Worm (Caenorhabditis elegans) whole organism, late embryonic: ENCODE data around the gene C25A6.1.

Experiments
- C08G9.2 ChIP-seq: sonication (generic microtip); optimal IDR thresholded peaks from 2 replicates; lab custom pipeline; 2016; ENCODE audit warnings: mild to moderate bottlenecking, missing genetic modification characterization, moderate library complexity, missing compliant biosample characterization
- T23F11.4 ChIP-seq: fragments of 200-800 bp; sonication (Bioruptor generic); optimal IDR thresholded peaks from 2 replicates; lab custom pipeline; 2018; ENCODE audit warnings: mild to moderate bottlenecking, missing genetic modification characterization, missing compliant biosample characterization
- Y22D7AL.16 ChIP-seq: sonication (generic microtip); optimal IDR thresholded peaks from 2 replicates; lab custom pipeline; 2016; ENCODE audit warnings: missing genetic modification characterization, missing compliant biosample characterization
- ahr-1 ChIP-seq: sonication (generic microtip); optimal IDR thresholded peaks from 2 replicates; lab custom pipeline; 2016; ENCODE audit warnings: missing genetic modification characterization, missing compliant biosample characterization
- ceh-14 ChIP-seq: sonication (generic microtip); optimal IDR thresholded peaks from 2 replicates; lab custom pipeline; 2016; ENCODE audit warnings: missing genotype, missing genetic modification characterization, missing compliant biosample characterization
- ceh-34 ChIP-seq: sonication (generic microtip); optimal IDR thresholded peaks from 2 replicates; lab custom pipeline; 2016; ENCODE audit warnings: mild to moderate bottlenecking, missing genetic modification characterization, missing compliant biosample characterization
- ceh-45 ChIP-seq: fragments of 200-800 bp; sonication (Bioruptor generic); IDR thresholded peaks from 2 replicates; pipeline ENCODE4 v1.3.6; 2022; ENCODE audit warnings: missing genetic modification reagents, missing genetic modification characterization, missing compliant biosample characterization
- dve-1 ChIP-seq: sonication (generic microtip); optimal IDR thresholded peaks from 2 replicates; lab custom pipeline; 2017; ENCODE audit warnings: antibody characterized with exemption, mild to moderate bottlenecking, missing genetic modification characterization, missing compliant biosample characterization
- elt-2 ChIP-seq: sonication (generic microtip); optimal IDR thresholded peaks from 2 replicates; lab custom pipeline; 2016; ENCODE audit warnings: missing genetic modification reagents, missing genetic modification characterization, missing compliant biosample characterization
- fax-1 ChIP-seq: sonication (generic microtip); optimal IDR thresholded peaks from 2 replicates; lab custom pipeline; 2016; ENCODE audit warnings: missing genotype, missing genetic modification characterization, missing compliant biosample characterization
- fkh-6 ChIP-seq: sonication (generic microtip); optimal IDR thresholded peaks from 2 replicates; lab custom pipeline; 2016; ENCODE audit warnings: missing genetic modification characterization, missing compliant biosample characterization
- hlh-13 ChIP-seq: fragments of 200-800 bp; sonication (Bioruptor generic); optimal IDR thresholded peaks from 2 replicates; lab custom pipeline; 2018; ENCODE audit warnings: mild to moderate bottlenecking, missing genetic modification characterization, missing compliant biosample characterization
- lin-11 ChIP-seq: fragments of 200-800 bp; sonication (Bioruptor generic); optimal IDR thresholded peaks from 2 replicates; lab custom pipeline; 2018; ENCODE audit warnings: mild to moderate bottlenecking, missing genetic modification characterization, missing compliant biosample characterization
- madf-2 ChIP-seq: sonication (generic microtip); optimal IDR thresholded peaks from 2 replicates; lab custom pipeline; 2017; ENCODE audit warnings: missing genetic modification characterization, missing compliant biosample characterization
- mec-3 ChIP-seq: sonication (generic microtip); optimal IDR thresholded peaks from 2 replicates; lab custom pipeline; 2016; ENCODE audit warnings: borderline replicate concordance, missing genetic modification characterization, missing compliant biosample characterization
- nhr-11 ChIP-seq: fragments of 150-350 bp; optimal IDR thresholded peaks from 2 replicates; lab custom pipeline; 2014; ENCODE audit warnings: missing biosample characterization, missing genetic modification characterization
- nhr-232 ChIP-seq: sonication (generic microtip); optimal IDR thresholded peaks from 2 replicates; lab custom pipeline; 2016; ENCODE audit warnings: missing genetic modification characterization, missing compliant biosample characterization
- npax-4 ChIP-seq: sonication (generic microtip); optimal IDR thresholded peaks from 2 replicates; lab custom pipeline; 2016; ENCODE audit warnings: missing genetic modification characterization, missing compliant biosample characterization
- pax-1 ChIP-seq: fragments of 150-350 bp; optimal IDR thresholded peaks from 2 replicates; lab custom pipeline; 2014; ENCODE audit warnings: missing biosample characterization, missing genetic modification characterization
- pha-4 ChIP-seq: fragments of 150-350 bp; optimal IDR thresholded peaks from 2 replicates; lab custom pipeline; 2018; ENCODE audit warnings: missing biosample characterization, missing genetic modification reagents, missing genetic modification characterization
- pros-1 ChIP-seq: fragments of 150-350 bp; optimal IDR thresholded peaks from 2 replicates; lab custom pipeline; 2014; ENCODE audit warnings: missing biosample characterization, missing genetic modification reagents, missing genetic modification characterization
- ref-2 ChIP-seq: sonication (generic microtip); optimal IDR thresholded peaks from 2 replicates; lab custom pipeline; 2016; ENCODE audit warnings: missing genetic modification characterization, missing compliant biosample characterization
- rnt-1 ChIP-seq: sonication (generic microtip); optimal IDR thresholded peaks from 2 replicates; lab custom pipeline; 2016; ENCODE audit warnings: missing genetic modification characterization, missing compliant biosample characterization
- sdc-2 ChIP-seq: sonication (generic microtip); optimal IDR thresholded peaks from 2 replicates; lab custom pipeline; 2016; ENCODE audit warnings: missing genotype, missing genetic modification characterization, missing compliant biosample characterization
- sox-4 ChIP-seq: sonication (generic microtip); optimal IDR thresholded peaks from 2 replicates; lab custom pipeline; 2017; ENCODE audit warnings: mild to moderate bottlenecking, missing genetic modification characterization, inconsistent platforms, missing compliant biosample characterization
- ttx-3 ChIP-seq: sonication (generic microtip); optimal IDR thresholded peaks from 2 replicates; lab custom pipeline; 2016; ENCODE audit warnings: missing genetic modification reagents, missing genetic modification characterization, missing compliant biosample characterization
- unc-3 ChIP-seq, 2 experiments: fragments of 200-800 bp in 1 of 2; sonication (Bioruptor generic) in 1 of 2; sonication (generic microtip) in 1 of 2; conservative IDR thresholded peaks in 1 of 2; optimal IDR thresholded peaks in 1 of 2; 2 replicates each; pipeline versions ENCODE4 v1.3.6 to Lab custom; 2016 to 2022; ENCODE audit warnings: missing compliant biosample characterization in 2 of 2, missing genetic modification characterization in 2 of 2, missing genetic modification reagents in 1 of 2
- unc-42 ChIP-seq: sonication (generic microtip); optimal IDR thresholded peaks from 2 replicates; lab custom pipeline; 2016; ENCODE audit warnings: missing genotype, missing genetic modification characterization, missing compliant biosample characterization
- unc-55 ChIP-seq: sonication (generic microtip); optimal IDR thresholded peaks from 2 replicates; lab custom pipeline; 2017; ENCODE audit warnings: missing biosample characterization, missing genetic modification reagents, missing genetic modification characterization
- unc-86 ChIP-seq: sonication (generic microtip); optimal IDR thresholded peaks from 2 replicates; lab custom pipeline; 2016; ENCODE audit warnings: missing genetic modification characterization, missing compliant biosample characterization
- zip-5 ChIP-seq: sonication (generic microtip); optimal IDR thresholded peaks from 2 replicates; lab custom pipeline; 2016; ENCODE audit warnings: missing genetic modification characterization, missing compliant biosample characterization

Gene C25A6.1

ce11 chrV:5392993-5393628 is 15.2 kb upstream of the C25A6.1 start, which contains the start of gene C35A11.4:
C35A11.4 (minus strand) TSS chrV:5393148.
- TF ChIP-seq unc-86 (no peak), elt-2 (peak; percentile 43)

- peak; percentile 26 for TF ChIP-seq unc-42 (tag; lab: Kevin White, UChicago)
- TF ChIP-seq pros-1, result no peak
- TF ChIP-seq unc-3 (GFP tag; conservative IDR thresholded peaks at IDR 0.05; lab: Robert Waterston, UW), result peak; percentile 83
- TF ChIP-seq unc-3 (tag; optimal IDR thresholded peaks at IDR 0.05; lab: Kevin White, UChicago), result peak; percentile 84
Observed at ce11 chrV:5403938-5404337, 4.4 kb upstream of the C25A6.1 start.

ce11 chrV:5405053-5405452 is 3.3 kb upstream of the C25A6.1 start, which contains the start of gene dmsr-7:
dmsr-7 (plus strand) TSS chrV:5405353.
- TF ChIP-seq pax-1 (tag; lab: Kevin White, UChicago), result no peak
- TF ChIP-seq npax-4 (tag; lab: Kevin White, UChicago), result no peak
- no peak for TF ChIP-seq mec-3
- TF ChIP-seq ttx-3 (tag; lab: Kevin White, UChicago), result no peak
- no peak for TF ChIP-seq fkh-6 (tag; lab: Kevin White, UChicago)
- TF ChIP-seq C08G9.2 (tag; lab: Kevin White, UChicago), result no peak
- TF ChIP-seq, all 69 proteins: peak for 0

- no peak for TF ChIP-seq pha-4 (tag; lab: Kevin White, UChicago)
- TF ChIP-seq ahr-1 (tag; lab: Kevin White, UChicago), result no peak
- no peak for TF ChIP-seq nhr-232
- TF ChIP-seq unc-55, result peak; percentile 94
Observed at ce11 chrV:5408921-5409320, 598 bp downstream of the C25A6.1 start.

- TF ChIP-seq hlh-13 (no peak), ceh-14 (no peak), sdc-2 (tag; lab: Kevin White, UChicago) (no peak), zip-5 (tag; lab: Kevin White, UChicago) (no peak), ttx-3 (tag; lab: Kevin White, UChicago) (no peak), unc-42 (tag; lab: Kevin White, UChicago) (no peak), Y22D7AL.16 (tag; lab: Kevin White, UChicago) (no peak), unc-3 (GFP tag; conservative IDR thresholded peaks at IDR 0.05; lab: Robert Waterston, UW) (no peak), unc-3 (tag; optimal IDR thresholded peaks at IDR 0.05; lab: Kevin White, UChicago) (no peak), unc-55 (no peak)
Observed at ce11 chrV:5410679-5411078, 2.4 kb downstream of the C25A6.1 start, which contains the start of gene F08F3.4. F08F3.4 (plus strand) TSS chrV:5410955.

ce11 chrV:5412808-5413405 is 4.6 kb downstream of the C25A6.1 start, which contains the start of gene F08F3.10:
F08F3.10 (plus strand) TSS chrV:5413355.
- no peak for TF ChIP-seq dve-1
- TF ChIP-seq ceh-45, result no peak
- TF ChIP-seq ref-2 (tag; lab: Kevin White, UChicago), result no peak
- no peak for TF ChIP-seq nhr-232
- no peak for TF ChIP-seq ceh-34 (tag; lab: Kevin White, UChicago)
- no peak for TF ChIP-seq lin-11 (tag; lab: Kevin White, UChicago)
- TF ChIP-seq rnt-1, result no peak
- no peak for TF ChIP-seq ttx-3 (tag; lab: Kevin White, UChicago)
- TF ChIP-seq sox-4 (tag; lab: Kevin White, UChicago), result no peak
- no peak for TF ChIP-seq nhr-11

ce11 chrV:5419915-5420314 is 11.6 kb downstream of the C25A6.1 start, which contains the start of gene F08F3.6:
F08F3.6 (minus strand) TSS chrV:5420067.
- TF ChIP-seq fax-1 (no peak), madf-2 (tag; lab: Kevin White, UChicago) (no peak), T23F11.4 (GFP tag; lab: Kevin White, UChicago) (no peak)
